Worm (Caenorhabditis elegans) whole organism, L4 larva: ENCODE data around the gene K02F6.8.

Experiments used
- T26A8.4 ChIP-seq: fragments of 200-800 bp; sonication (Bioruptor generic); IDR thresholded peaks from 2 replicates; pipeline ENCODE4 v1.3.6; 2022; ENCODE audit warnings: missing genetic modification characterization, missing compliant biosample characterization
- lin-39 ChIP-seq: fragments of 150-350 bp; optimal IDR thresholded peaks from 2 replicates; lab custom pipeline; 2014; ENCODE audit warnings: missing biosample characterization, missing genetic modification reagents, missing genetic modification characterization
- nhr-111 ChIP-seq: fragments of 200-800 bp; sonication (Bioruptor generic); optimal IDR thresholded peaks from 2 replicates; lab custom pipeline; 2018; ENCODE audit warnings: mild to moderate bottlenecking, missing genetic modification characterization, missing compliant biosample characterization

DNA sequence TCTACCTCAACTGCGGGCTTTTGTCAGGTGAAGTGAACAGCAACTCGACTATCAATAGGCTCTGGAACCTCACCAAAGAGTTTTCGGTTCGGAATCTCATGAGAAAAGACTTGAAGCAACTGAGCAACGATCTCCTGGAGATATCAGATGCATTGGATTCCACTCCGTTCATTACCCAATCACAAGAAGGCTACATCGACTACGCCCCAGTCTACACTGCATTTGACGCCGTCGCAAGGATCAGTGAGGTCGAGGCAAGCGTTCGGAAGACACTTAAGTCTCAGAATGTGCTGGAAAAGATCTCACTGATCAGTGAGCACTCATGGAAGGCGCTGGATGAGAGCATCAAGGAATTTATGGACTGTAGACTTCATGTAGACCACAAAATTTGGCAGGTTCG lies 43.4 kb upstream of the K02F6.8 start:
- no peak for TF ChIP-seq lin-39 (tag; lab: Kevin White, UChicago)
- no peak for TF ChIP-seq T26A8.4 (GFP tag; lab: Robert Waterston, UW)
- no peak for TF ChIP-seq nhr-111
